Worm (Caenorhabditis elegans) whole organism, late embryonic: Measurements from ENCODE around the gene W04B5.8.
A peak's percentile ranks its signal among the peaks of the same experiment; 100 is the strongest.
"Not testable (repeated sequence)": the region's sequence is repeated elsewhere in the genome, so short reads cannot be mapped to it uniquely, and the experiment has no call there.

Experiments
- C38D4.7 ChIP-seq: fragments of 200-800 bp; sonication (Bioruptor generic); optimal IDR thresholded peaks from 2 replicates; lab custom pipeline; 2018; ENCODE audit warnings: mild to moderate bottlenecking, missing genetic modification characterization, moderate library complexity, missing compliant biosample characterization
- F13H6.1 ChIP-seq: sonication (generic microtip); optimal IDR thresholded peaks from 2 replicates; lab custom pipeline; 2016; ENCODE audit warnings: missing genetic modification characterization, missing compliant biosample characterization
- Y22D7AL.16 ChIP-seq: sonication (generic microtip); optimal IDR thresholded peaks from 2 replicates; lab custom pipeline; 2016; ENCODE audit warnings: missing genetic modification characterization, missing compliant biosample characterization
- ceh-24 ChIP-seq: sonication (generic microtip); optimal IDR thresholded peaks from 2 replicates; lab custom pipeline; 2016; ENCODE audit warnings: mild to moderate bottlenecking, missing genetic modification characterization, missing compliant biosample characterization
- ceh-31 ChIP-seq: sonication (generic microtip); optimal IDR thresholded peaks from 2 replicates; lab custom pipeline; 2016; ENCODE audit warnings: missing genetic modification characterization, missing compliant biosample characterization
- ceh-45 ChIP-seq: fragments of 200-800 bp; sonication (Bioruptor generic); IDR thresholded peaks from 2 replicates; pipeline ENCODE4 v1.3.6; 2022; ENCODE audit warnings: missing genetic modification reagents, missing genetic modification characterization, missing compliant biosample characterization
- dmd-4 ChIP-seq: sonication (generic microtip); optimal IDR thresholded peaks from 2 replicates; lab custom pipeline; 2016; ENCODE audit warnings: borderline replicate concordance, missing genetic modification characterization, missing compliant biosample characterization
- dve-1 ChIP-seq: sonication (generic microtip); optimal IDR thresholded peaks from 2 replicates; lab custom pipeline; 2017; ENCODE audit warnings: antibody characterized with exemption, mild to moderate bottlenecking, missing genetic modification characterization, missing compliant biosample characterization
- elt-2 ChIP-seq: sonication (generic microtip); optimal IDR thresholded peaks from 2 replicates; lab custom pipeline; 2016; ENCODE audit warnings: missing genetic modification reagents, missing genetic modification characterization, missing compliant biosample characterization
- fkh-10 ChIP-seq: fragments of 150-350 bp; optimal IDR thresholded peaks from 2 replicates; lab custom pipeline; 2014; ENCODE audit warnings: missing biosample characterization, missing genetic modification reagents, missing genetic modification characterization
- fkh-6 ChIP-seq: sonication (generic microtip); optimal IDR thresholded peaks from 2 replicates; lab custom pipeline; 2016; ENCODE audit warnings: missing genetic modification characterization, missing compliant biosample characterization
- gmeb-2 ChIP-seq: sonication (generic microtip); optimal IDR thresholded peaks from 2 replicates; lab custom pipeline; 2016; ENCODE audit warnings: missing genetic modification characterization, inconsistent platforms, missing compliant biosample characterization
- hlh-30 ChIP-seq: sonication (generic microtip); optimal IDR thresholded peaks from 2 replicates; lab custom pipeline; 2017; ENCODE audit warnings: antibody characterized with exemption, missing genetic modification characterization, missing compliant biosample characterization; ENCODE audit not compliant: insufficient read depth
- hlh-6 ChIP-seq: sonication (generic microtip); optimal IDR thresholded peaks from 2 replicates; lab custom pipeline; 2016; ENCODE audit warnings: missing genotype, missing genetic modification characterization, missing compliant biosample characterization
- madf-2 ChIP-seq: sonication (generic microtip); optimal IDR thresholded peaks from 2 replicates; lab custom pipeline; 2017; ENCODE audit warnings: missing genetic modification characterization, missing compliant biosample characterization
- mec-3 ChIP-seq: sonication (generic microtip); optimal IDR thresholded peaks from 2 replicates; lab custom pipeline; 2016; ENCODE audit warnings: borderline replicate concordance, missing genetic modification characterization, missing compliant biosample characterization
- nfya-1 ChIP-seq: sonication (generic microtip); optimal IDR thresholded peaks from 2 replicates; lab custom pipeline; 2017; ENCODE audit warnings: missing genetic modification characterization, mild to moderate bottlenecking, missing compliant biosample characterization, antibody characterized with exemption, moderate library complexity
- odd-2 ChIP-seq: sonication (generic microtip); optimal IDR thresholded peaks from 2 replicates; lab custom pipeline; 2017; ENCODE audit warnings: antibody characterized with exemption, mild to moderate bottlenecking, missing genetic modification characterization, missing compliant biosample characterization
- pag-3 ChIP-seq: sonication (generic microtip); optimal IDR thresholded peaks from 2 replicates; lab custom pipeline; 2016; ENCODE audit warnings: missing compliant biosample characterization, missing genetic modification characterization, borderline replicate concordance
- pat-9 ChIP-seq: fragments of 200-800 bp; sonication (Bioruptor generic); optimal IDR thresholded peaks from 2 replicates; lab custom pipeline; 2018; ENCODE audit warnings: mild to moderate bottlenecking, missing genetic modification characterization, moderate library complexity, missing compliant biosample characterization
- pax-1 ChIP-seq: fragments of 150-350 bp; optimal IDR thresholded peaks from 2 replicates; lab custom pipeline; 2014; ENCODE audit warnings: missing biosample characterization, missing genetic modification characterization
- pha-2 ChIP-seq: sonication (generic microtip); optimal IDR thresholded peaks from 2 replicates; lab custom pipeline; 2017; ENCODE audit warnings: mild to moderate bottlenecking, missing genetic modification characterization, missing compliant biosample characterization
- pha-4 ChIP-seq: fragments of 150-350 bp; optimal IDR thresholded peaks from 2 replicates; lab custom pipeline; 2018; ENCODE audit warnings: missing biosample characterization, missing genetic modification reagents, missing genetic modification characterization
- pqm-1 ChIP-seq: sonication (generic microtip); optimal IDR thresholded peaks from 2 replicates; lab custom pipeline; 2016; ENCODE audit warnings: missing genetic modification characterization, missing compliant biosample characterization
- rnt-1 ChIP-seq: sonication (generic microtip); optimal IDR thresholded peaks from 2 replicates; lab custom pipeline; 2016; ENCODE audit warnings: missing genetic modification characterization, missing compliant biosample characterization
- sdc-2 ChIP-seq: sonication (generic microtip); optimal IDR thresholded peaks from 2 replicates; lab custom pipeline; 2016; ENCODE audit warnings: missing genotype, missing genetic modification characterization, missing compliant biosample characterization
- sox-2 ChIP-seq: fragments of 200-800 bp; sonication (Bioruptor generic); IDR thresholded peaks from 2 replicates; pipeline ENCODE4 v1.3.6; 2022; ENCODE audit warnings: missing genetic modification reagents, missing genetic modification characterization, missing compliant biosample characterization
- syd-9 ChIP-seq: sonication (generic microtip); optimal IDR thresholded peaks from 2 replicates; lab custom pipeline; 2016; ENCODE audit warnings: mild to moderate bottlenecking, missing genetic modification characterization, moderate library complexity, missing compliant biosample characterization
- tbx-2 ChIP-seq: sonication (generic microtip); optimal IDR thresholded peaks from 2 replicates; lab custom pipeline; 2016; ENCODE audit warnings: missing genetic modification characterization, missing compliant biosample characterization
- zip-5 ChIP-seq: sonication (generic microtip); optimal IDR thresholded peaks from 2 replicates; lab custom pipeline; 2016; ENCODE audit warnings: missing genetic modification characterization, missing compliant biosample characterization
- ztf-16 ChIP-seq: sonication (generic microtip); optimal IDR thresholded peaks from 2 replicates; lab custom pipeline; 2017; ENCODE audit warnings: missing genetic modification characterization, missing compliant biosample characterization

The W04B5.8 gene

ce11 chrIII:2454757-2455306 lies 28.7 kb downstream of the W04B5.8 start, which contains the start of gene nhr-121:
nhr-121 (minus strand) TSS chrIII:2454807.
- TF ChIP-seq pqm-1: no peak
- no peak for TF ChIP-seq rnt-1 (tag; lab: Kevin White, UChicago)
- TF ChIP-seq mec-3: no peak

- peak; percentile 26 for TF ChIP-seq dve-1 (tag; lab: Kevin White, UChicago)
- TF ChIP-seq syd-9 (tag; lab: Kevin White, UChicago): peak; percentile 16
- TF ChIP-seq sdc-2 (tag; lab: Kevin White, UChicago): peak; percentile 30
- TF ChIP-seq hlh-6 (tag; lab: Kevin White, UChicago): peak; percentile 15
Measured at ce11 chrIII:2455456-2455855, 29.3 kb downstream of the W04B5.8 start.

ce11 chrIII:2458742-2459141 lies 32.6 kb downstream of the W04B5.8 start, which contains the start of gene E02H9.3:
E02H9.3 (plus strand) TSS chrIII:2459042.
- not testable (repeated sequence) for TF ChIP-seq mec-3; ceh-31 (tag; lab: Kevin White, UChicago); Y22D7AL.16 (tag; lab: Kevin White, UChicago)
- TF ChIP-seq, all 69 proteins: peak for 0; not testable (repeated sequence) for 69

ce11 chrIII:2468202-2468601 lies 42.1 kb downstream of the W04B5.8 start, which contains the start of the genes E02H9.9 and E02H9.1:
E02H9.9 (minus strand) TSS chrIII:2468302.
E02H9.1 (plus strand) TSS chrIII:2468486.
- TF ChIP-seq pat-9 (tag; lab: Kevin White, UChicago) (no peak), ztf-16 (tag; lab: Kevin White, UChicago) (no peak), ceh-24 (no peak), zip-5 (tag; lab: Kevin White, UChicago) (no peak), Y22D7AL.16 (tag; lab: Kevin White, UChicago) (no peak), C38D4.7 (GFP tag; lab: Kevin White, UChicago) (no peak), ceh-45 (GFP tag; lab: Robert Waterston, UW) (no peak)

- peak; percentile 29 for TF ChIP-seq elt-2 (tag; lab: Kevin White, UChicago)
- TF ChIP-seq dve-1 (tag; lab: Kevin White, UChicago): peak; percentile 2
- no peak for TF ChIP-seq zip-5 (tag; lab: Kevin White, UChicago)
- no peak for TF ChIP-seq dmd-4 (tag; lab: Kevin White, UChicago)
- TF ChIP-seq sox-2 (GFP tag; lab: Robert Waterston, UW): no peak; the same call in 1 of the 2 replicates
- peak; percentile 61 for TF ChIP-seq hlh-30 (tag; lab: Kevin White, UChicago)
- peak; percentile 7 for TF ChIP-seq tbx-2
- peak; percentile 71 for TF ChIP-seq nfya-1 (tag; lab: Kevin White, UChicago)
- no peak for TF ChIP-seq gmeb-2 (tag; lab: Kevin White, UChicago)
Measured at ce11 chrIII:2471855-2472254, 45.7 kb downstream of the W04B5.8 start.

- TF ChIP-seq pha-2 (tag; lab: Kevin White, UChicago): no peak
- no peak for TF ChIP-seq odd-2
- no peak for TF ChIP-seq fkh-10 (GFP tag; lab: Kevin White, UChicago)
- TF ChIP-seq C38D4.7 (GFP tag; lab: Kevin White, UChicago): no peak
- TF ChIP-seq pax-1 (tag; lab: Kevin White, UChicago): no peak
- TF ChIP-seq tbx-2: no peak
- TF ChIP-seq pha-4: no peak
- TF ChIP-seq madf-2 (tag; lab: Kevin White, UChicago): no peak
- no peak for TF ChIP-seq pag-3
- TF ChIP-seq fkh-6 (tag; lab: Kevin White, UChicago): no peak
- no peak for TF ChIP-seq F13H6.1 (tag; lab: Kevin White, UChicago)
- TF ChIP-seq gmeb-2 (tag; lab: Kevin White, UChicago): no peak
- no peak for TF ChIP-seq ceh-45 (GFP tag; lab: Robert Waterston, UW)
Measured at ce11 chrIII:2473554-2473953, 47.4 kb downstream of the W04B5.8 start, which contains the start of gene smg-6. smg-6 (plus strand) TSS chrIII:2473854.
